Fruit fly (Drosophila melanogaster) whole organism, embryonic: ENCODE results near the gene Elp6.

Source experiments
- Awh ChIP-seq: fragments of 200-800 bp; sonication (Bioruptor generic); IDR thresholded peaks from 2 replicates; pipeline ENCODE4, ENCODE4 v1.3.6; 2022; ENCODE audit warnings: missing biosample characterization, missing genetic modification characterization
- CG10267 ChIP-seq: fragments of 200-800 bp; sonication (Bioruptor generic); optimal IDR thresholded peaks from 2 replicates; lab custom pipeline; 2018; ENCODE audit warnings: missing biosample characterization, mild to moderate bottlenecking, missing genetic modification characterization, moderate library complexity
- CG11093 ChIP-seq: fragments of 200-800 bp; sonication (Bioruptor generic); IDR thresholded peaks from 3 replicates; pipeline ENCODE4 v1.3.6; 2022; ENCODE audit warnings: missing biosample characterization, missing genetic modification characterization
- CG11504 ChIP-seq: fragments of 200-800 bp; sonication (Bioruptor generic); optimal IDR thresholded peaks from 3 replicates; lab custom pipeline; 2019; ENCODE audit warnings: missing biosample characterization, mild to moderate bottlenecking, missing genetic modification characterization, moderate library complexity
- CG12769 ChIP-seq: fragments of 200-800 bp; sonication (Bioruptor generic); optimal IDR thresholded peaks from 2 replicates; lab custom pipeline; 2019; ENCODE audit warnings: missing biosample characterization, mild to moderate bottlenecking, missing genetic modification characterization, moderate library complexity
- CG13775 ChIP-seq: fragments of 200-800 bp; sonication (Bioruptor generic); optimal IDR thresholded peaks from 3 replicates; lab custom pipeline; 2017; ENCODE audit warnings: missing biosample characterization, mild to moderate bottlenecking, missing genetic modification characterization
- CG14441 ChIP-seq: fragments of 200-800 bp; sonication (Bioruptor generic); IDR thresholded peaks from 2 replicates; pipeline ENCODE4 v1.3.6; 2022; ENCODE audit warnings: missing biosample characterization, missing genetic modification characterization
- CG15696 ChIP-seq: fragments of 200-800 bp; sonication (Bioruptor generic); optimal IDR thresholded peaks from 2 replicates; lab custom pipeline; 2019; ENCODE audit warnings: missing biosample characterization, mild to moderate bottlenecking, missing genetic modification characterization, moderate library complexity
- CG1792 ChIP-seq: fragments of 200-800 bp; sonication (Bioruptor generic); optimal IDR thresholded peaks from 2 replicates; lab custom pipeline; 2016; ENCODE audit warnings: missing biosample characterization, missing genetic modification characterization
- CG18476 ChIP-seq: fragments of 200-800 bp; sonication (Bioruptor generic); optimal IDR thresholded peaks from 2 replicates; lab custom pipeline; 2016; ENCODE audit warnings: missing biosample characterization, mild to moderate bottlenecking, missing genetic modification characterization
- CG2199 ChIP-seq: fragments of 200-800 bp; sonication (Bioruptor generic); IDR thresholded peaks from 3 replicates; pipeline ENCODE4 v1.3.6; 2022; ENCODE audit warnings: missing biosample characterization, missing genetic modification characterization
- CG30020 ChIP-seq: fragments of 200-800 bp; optimal IDR thresholded peaks from 2 replicates; lab custom pipeline; 2019; ENCODE audit warnings: missing biosample characterization, mild to moderate bottlenecking, missing genetic modification characterization, moderate library complexity
- CG43689 ChIP-seq: fragments of 200-800 bp; sonication (Bioruptor generic); IDR thresholded peaks from 2 replicates; pipeline ENCODE4 v1.3.6; 2022; ENCODE audit warnings: missing biosample characterization, missing genetic modification characterization
- CG5180 ChIP-seq: fragments of 200-800 bp; sonication (Bioruptor generic); optimal IDR thresholded peaks from 3 replicates; lab custom pipeline; 2017; ENCODE audit warnings: missing biosample characterization, missing genetic modification characterization, mild to moderate bottlenecking, moderate library complexity, missing genetic modification reagents
- CG6683 ChIP-seq: fragments of 200-800 bp; sonication (Bioruptor generic); optimal IDR thresholded peaks from 2 replicates; lab custom pipeline; 2017; ENCODE audit warnings: missing biosample characterization, mild to moderate bottlenecking, missing genetic modification characterization, missing genetic modification reagents
- CG6689 ChIP-seq: fragments of 200-800 bp; sonication (Bioruptor generic); IDR thresholded peaks from 2 replicates; pipeline ENCODE4 v1.3.6; 2022; ENCODE audit warnings: missing biosample characterization, missing genetic modification characterization
- CG8089 ChIP-seq: fragments of 200-800 bp; sonication (Bioruptor generic); optimal IDR thresholded peaks from 3 replicates; lab custom pipeline; 2016; ENCODE audit warnings: missing biosample characterization, missing genetic modification characterization
- CG8290 ChIP-seq, 3 experiments: fragments of 200-800 bp; sonication (Bioruptor generic); optimal IDR thresholded peaks; 2 replicates each; lab custom pipeline; 2016 to 2019; ENCODE audit warnings: missing biosample characterization in 3 of 3, missing genetic modification characterization in 3 of 3, mild to moderate bottlenecking in 2 of 3, moderate library complexity in 1 of 3
- CG9437 ChIP-seq: fragments of 200-800 bp; sonication (Bioruptor generic); optimal IDR thresholded peaks from 2 replicates; lab custom pipeline; 2018; ENCODE audit warnings: missing biosample characterization, mild to moderate bottlenecking, missing genetic modification characterization
- Doc2 ChIP-seq: fragments of 200-800 bp; sonication (Bioruptor generic); IDR thresholded peaks from 2 replicates; pipeline ENCODE4 v1.3.6; 2022; ENCODE audit warnings: missing biosample characterization, missing genetic modification characterization
- HLH3B ChIP-seq: fragments of 200-800 bp; sonication (Bioruptor generic); IDR thresholded peaks from 2 replicates; pipeline ENCODE4 v1.3.6; 2022; ENCODE audit warnings: missing biosample characterization, missing genetic modification characterization
- Hr51 ChIP-seq, 2 experiments: fragments of 200-800 bp; sonication (Bioruptor generic); optimal IDR thresholded peaks; 2 replicates in 1 of 2; 3 replicates in 1 of 2; lab custom pipeline; 2016 to 2018; ENCODE audit warnings: missing biosample characterization in 2 of 2, missing genetic modification characterization in 2 of 2, mild to moderate bottlenecking in 1 of 2, moderate library complexity in 1 of 2
- Hr78 ChIP-seq, 2 experiments: fragments of 200-800 bp in 1 of 2; fragments of >200 bp in 1 of 2; sonication (Bioruptor generic) in 1 of 2; optimal IDR thresholded peaks; 2 replicates each; lab custom pipeline; 2017 to 2019; ENCODE audit warnings: missing biosample characterization in 2 of 2, missing genetic modification characterization in 2 of 2, mild to moderate bottlenecking in 1 of 2, moderate library complexity in 1 of 2
- Med ChIP-seq: fragments of 200-800 bp; sonication (Bioruptor generic); peaks from one replicate; lab custom pipeline; 2016; ENCODE audit warnings: missing biosample characterization, missing genetic modification characterization, mild to moderate bottlenecking, inconsistent platforms, moderate library complexity
- NC2β ChIP-seq: fragments of 200-800 bp; sonication (Bioruptor generic); optimal IDR thresholded peaks from 2 replicates; lab custom pipeline; 2016; ENCODE audit warnings: missing biosample characterization, missing genetic modification characterization
- Oli ChIP-seq: fragments of 200-800 bp; sonication (Bioruptor generic); optimal IDR thresholded peaks from 2 replicates; lab custom pipeline; 2018; ENCODE audit warnings: missing biosample characterization, mild to moderate bottlenecking, missing genetic modification characterization, moderate library complexity
- Six4 ChIP-seq: fragments of 200-800 bp; sonication (Bioruptor generic); optimal IDR thresholded peaks from 2 replicates; lab custom pipeline; 2016; ENCODE audit warnings: missing biosample characterization, missing genetic modification characterization
- ato ChIP-seq: fragments of 200-800 bp; sonication (Bioruptor generic); IDR thresholded peaks from 2 replicates; pipeline ENCODE4 v1.3.6; 2022; ENCODE audit warnings: missing biosample characterization, missing genetic modification characterization; ENCODE audit not compliant: partially characterized antibody
- btn ChIP-seq: fragments of 200-800 bp; sonication (Bioruptor generic); optimal IDR thresholded peaks from 2 replicates; lab custom pipeline; 2016; ENCODE audit warnings: missing biosample characterization, missing genetic modification characterization
- caup ChIP-seq: fragments of 200-800 bp; sonication (Bioruptor generic); optimal IDR thresholded peaks from 3 replicates; lab custom pipeline; 2017; ENCODE audit warnings: missing biosample characterization, mild to moderate bottlenecking, missing genetic modification characterization, moderate library complexity; ENCODE audit not compliant: severe bottlenecking
- chinmo ChIP-seq: fragments of 200-800 bp; sonication (Bioruptor generic); IDR thresholded peaks from 4 replicates; pipeline ENCODE4 v1.3.6; 2022; ENCODE audit warnings: missing biosample characterization, missing genetic modification characterization; ENCODE audit not compliant: partially characterized antibody
- crol ChIP-seq: fragments of 200-800 bp; sonication (Bioruptor generic); IDR thresholded peaks from 2 replicates; pipeline ENCODE4 v1.3.6; 2022; ENCODE audit warnings: missing biosample characterization, missing genetic modification characterization
- dmrt99B ChIP-seq: fragments of 200-800 bp; sonication (Bioruptor generic); optimal IDR thresholded peaks from 2 replicates; lab custom pipeline; 2018; ENCODE audit warnings: missing biosample characterization, mild to moderate bottlenecking, missing genetic modification characterization, moderate library complexity
- grn ChIP-seq: fragments of 200-800 bp; sonication (Bioruptor generic); optimal IDR thresholded peaks from 3 replicates; lab custom pipeline; 2017; ENCODE audit warnings: missing biosample characterization, missing genetic modification characterization
- lab ChIP-seq: fragments of 200-800 bp; sonication (Bioruptor generic); optimal IDR thresholded peaks from 3 replicates; lab custom pipeline; 2017; ENCODE audit warnings: missing biosample characterization, missing genetic modification characterization, mild to moderate bottlenecking, moderate library complexity, missing genetic modification reagents
- onecut ChIP-seq: fragments of 200-800 bp; sonication (Bioruptor generic); IDR thresholded peaks from 2 replicates; pipeline ENCODE4 v1.3.6; 2022; ENCODE audit warnings: missing biosample characterization, missing genetic modification characterization
- salm ChIP-seq: fragments of 200-800 bp; sonication (Bioruptor generic); optimal IDR thresholded peaks from 2 replicates; lab custom pipeline; 2018; ENCODE audit warnings: missing biosample characterization, mild to moderate bottlenecking, missing genetic modification characterization
- sc ChIP-seq, 3 experiments: fragments of >200 bp in 2 of 3; fragments of 200-800 bp in 1 of 3; sonication (Bioruptor generic) in 1 of 3; optimal IDR thresholded peaks; 2 replicates in 2 of 3; 3 replicates in 1 of 3; lab custom pipeline; 2017; ENCODE audit warnings: mild to moderate bottlenecking in 1 of 3, missing biosample characterization in 1 of 3, missing genetic modification characterization in 1 of 3, missing genetic modification reagents in 1 of 3
- so ChIP-seq: fragments of 200-800 bp; sonication (Bioruptor generic); IDR thresholded peaks from 3 replicates; pipeline ENCODE4 v1.3.6; 2022; ENCODE audit warnings: missing biosample characterization, missing genetic modification characterization
- stc ChIP-seq: fragments of 200-800 bp; sonication (Bioruptor generic); IDR thresholded peaks from 2 replicates; pipeline ENCODE4 v1.3.6; 2022; ENCODE audit warnings: missing biosample characterization, missing genetic modification characterization
- twi ChIP-seq: fragments of 200-800 bp; optimal IDR thresholded peaks from 2 replicates; lab custom pipeline; 2019; ENCODE audit warnings: missing biosample characterization, mild to moderate bottlenecking, missing genetic modification characterization, moderate library complexity
- vfl ChIP-seq: fragments of 200-800 bp; sonication (Bioruptor generic); optimal IDR thresholded peaks from 2 replicates; lab custom pipeline; 2016; ENCODE audit warnings: missing biosample characterization, missing genetic modification characterization
- yki ChIP-seq: fragments of >200 bp; optimal IDR thresholded peaks from 3 replicates; lab custom pipeline; 2018
- zfh1 ChIP-seq: fragments of 200-800 bp; sonication (Bioruptor generic); IDR thresholded peaks from 3 replicates; pipeline ENCODE4 v1.3.6; 2022; ENCODE audit warnings: missing biosample characterization, missing genetic modification characterization

Gene Elp6

dm6 chr3R:13365665-13366414, 870 bp downstream of the Elp6 start (continued):
- peak; percentile 5 for TF ChIP-seq caup (GFP tag; lab: Kevin White, UChicago)
- TF ChIP-seq sc (optimal IDR thresholded peaks at IDR 0.05; lab: Kevin White, UChicago) = no peak
- TF ChIP-seq sc (GFP tag; optimal IDR thresholded peaks at IDR 0.05; lab: Kevin White, UChicago) = no peak
- peak; percentile 36 for TF ChIP-seq CG15696 (tag; lab: Kevin White, UChicago)
- TF ChIP-seq Med (GFP tag; lab: Kevin White, UChicago) = peak; percentile 58
- TF ChIP-seq twi = peak; percentile 80
- peak; percentile 12 for TF ChIP-seq CG11504 (tag; lab: Kevin White, UChicago)
- no peak for TF ChIP-seq Awh (GFP tag; lab: Robert Waterston, UW)
- no peak for TF ChIP-seq CG8089 (GFP tag; lab: Kevin White, UChicago)
- TF ChIP-seq so (GFP tag; lab: Robert Waterston, UW) = 0 out of 3 replicates have a peak, but pooled peaks have one; percentile 41
- peak; percentile 68 for TF ChIP-seq grn (GFP tag; lab: Kevin White, UChicago)
- peak; percentile 74 for TF ChIP-seq CG12769 (tag; lab: Kevin White, UChicago)
- TF ChIP-seq lab (GFP tag; lab: Kevin White, UChicago) = peak; percentile 19
- peak; percentile 13 for TF ChIP-seq dmrt99B (tag; lab: Kevin White, UChicago)
- peak; percentile 50 for TF ChIP-seq onecut
- no peak for TF ChIP-seq stc (GFP tag; lab: Robert Waterston, UW)
- TF ChIP-seq Six4 (GFP tag; lab: Kevin White, UChicago) = no peak
- TF ChIP-seq Hr51 (GFP tag; optimal IDR thresholded peaks at IDR 0.05; lab: Kevin White, UChicago) = peak in 1 of 2 experiments; percentile 19
- peak in 1 of 2 experiments; percentile 29 for TF ChIP-seq Hr78 (GFP tag; optimal IDR thresholded peaks at IDR 0.05; lab: Kevin White, UChicago)
- 0 out of 3 replicates have a peak, but pooled peaks have one; percentile 45 for TF ChIP-seq CG2199 (GFP tag; lab: Robert Waterston, UW)
- TF ChIP-seq CG11093 (GFP tag; lab: Robert Waterston, UW) = no peak
- no peak for TF ChIP-seq CG8290 (GFP tag; optimal IDR thresholded peaks at IDR 0.05; lab: Kevin White, UChicago)
- peak in 1 of 2 experiments; percentile 44 for TF ChIP-seq CG8290 (tag; optimal IDR thresholded peaks at IDR 0.05; lab: Kevin White, UChicago)
- peak; percentile 15 for TF ChIP-seq Oli (tag; lab: Kevin White, UChicago)
- TF ChIP-seq, all 482 proteins: peak for 29

- TF ChIP-seq CG30020 (tag; lab: Kevin White, UChicago) = peak; percentile 83
- TF ChIP-seq ato = peak; percentile 34; the same call in 1 of the 2 replicates
- peak; percentile 95 for TF ChIP-seq CG10267 (tag; lab: Kevin White, UChicago)
- peak; percentile 83 for TF ChIP-seq zfh1 (GFP tag; lab: Robert Waterston, UW)
- peak; percentile 92 for TF ChIP-seq CG6689
- TF ChIP-seq CG13775 = peak; percentile 98
- TF ChIP-seq HLH3B = peak; percentile 94
- peak; percentile 90; the same call in 3 of the 4 replicates for TF ChIP-seq chinmo (GFP tag; lab: Robert Waterston, UW)
- peak; percentile 93 for TF ChIP-seq vfl (GFP tag; lab: Kevin White, UChicago)
- TF ChIP-seq crol (GFP tag; lab: Robert Waterston, UW) = peak; percentile 54
- peak; percentile 74 for TF ChIP-seq btn (GFP tag; lab: Kevin White, UChicago)
- peak; percentile 95 for TF ChIP-seq CG9437
- TF ChIP-seq NC2β (GFP tag; lab: Kevin White, UChicago) = peak; percentile 81
- TF ChIP-seq salm (tag; lab: Kevin White, UChicago) = peak; percentile 94
- peak; percentile 89 for TF ChIP-seq CG14441
- TF ChIP-seq CG1792 (GFP tag; lab: Kevin White, UChicago) = peak; percentile 84
- peak; percentile 95 for TF ChIP-seq CG18476 (GFP tag; lab: Kevin White, UChicago)
- TF ChIP-seq Doc2 = 0 out of 2 replicates have a peak, but pooled peaks have one; percentile 37
- TF ChIP-seq CG6683 = peak; percentile 96
- peak; percentile 70; the same call in 1 of the 2 replicates for TF ChIP-seq CG43689 (GFP tag; lab: Robert Waterston, UW)
- peak; percentile 45 for TF ChIP-seq yki (lab: Kevin White, UChicago)
- TF ChIP-seq CG5180 = peak; percentile 92
Measured at dm6 chr3R:13364175-13365174, 2.2 kb downstream of the Elp6 start, which contains the start of gene Dic1. Dic1 (plus strand) TSS chr3R:13364938.
